Fruit fly (Drosophila melanogaster) whole organism, larva: ENCODE results near the gene CG43783.

ENCODE experiments used
- noc ChIP-seq: fragments of 200-800 bp; sonication (Bioruptor generic); optimal IDR thresholded peaks from 3 replicates; lab custom pipeline; 2019; ENCODE audit warnings: missing biosample characterization, mild to moderate bottlenecking, missing genetic modification characterization, moderate library complexity

The CG43783 gene

dm6 chr3L:8953962-8954647 is at the start of gene CG43783, which contains the start of gene orb2:
Gene CG43783 (minus strand): TSS chr3L:8954272.
Gene orb2 (minus strand): TSS chr3L:8954463.
- TF ChIP-seq noc (tag; lab: Kevin White, UChicago), result no peak

- TF ChIP-seq noc (tag; lab: Kevin White, UChicago), result no peak
Observed at dm6 chr3L:9003369-9003768, 49.3 kb upstream of the CG43783 start.

- no peak for TF ChIP-seq noc (tag; lab: Kevin White, UChicago)
Observed at dm6 chr3L:9002527-9002926, 48.5 kb upstream of the CG43783 start.

dm6 chr3L:8997686-8998239 is 43.7 kb upstream of the CG43783 start, which contains the start of the genes smg and CG5087:
Gene smg (minus strand): TSS chr3L:8997989.
Gene CG5087 (plus strand): TSS chr3L:8998184.
- peak; percentile 31 for TF ChIP-seq noc (tag; lab: Kevin White, UChicago)

- no peak for TF ChIP-seq noc (tag; lab: Kevin White, UChicago)
Observed at dm6 chr3L:8996899-8997685, 43.0 kb upstream of the CG43783 start.

dm6 chr3L:8996173-8996767 is 42.2 kb upstream of the CG43783 start:
- peak; percentile 83 for TF ChIP-seq noc (tag; lab: Kevin White, UChicago)

dm6 chr3L:8990128-8990527 is 36.1 kb upstream of the CG43783 start, which contains the start of gene CG5280:
Gene CG5280 (minus strand): TSS chr3L:8990228.
- no peak for TF ChIP-seq noc (tag; lab: Kevin White, UChicago)

dm6 chr3L:8986582-8986981 is 32.5 kb upstream of the CG43783 start, which contains the start of gene CG5068:
Gene CG5068 (plus strand): TSS chr3L:8986710.
- no peak for TF ChIP-seq noc (tag; lab: Kevin White, UChicago)

dm6 chr3L:8985848-8986320 is 31.8 kb upstream of the CG43783 start, which contains the start of gene Galk:
Gene Galk (minus strand): TSS chr3L:8986091.
- TF ChIP-seq noc (tag; lab: Kevin White, UChicago), result peak; percentile 79

dm6 chr3L:8985132-8985847 is 31.2 kb upstream of the CG43783 start:
- no peak for TF ChIP-seq noc (tag; lab: Kevin White, UChicago)

- no peak for TF ChIP-seq noc (tag; lab: Kevin White, UChicago)
Observed at dm6 chr3L:8982044-8982443, 28.0 kb upstream of the CG43783 start.

dm6 chr3L:8981495-8981894 is 27.4 kb upstream of the CG43783 start, which contains the start of gene CG13314:
Gene CG13314 (plus strand): TSS chr3L:8981795.
- TF ChIP-seq noc (tag; lab: Kevin White, UChicago), result no peak

- TF ChIP-seq noc (tag; lab: Kevin White, UChicago), result no peak
Observed at dm6 chr3L:8979780-8980179, 25.7 kb upstream of the CG43783 start, which contains the start of gene CG5644. Gene CG5644 (minus strand): TSS chr3L:8979880.

- TF ChIP-seq noc (tag; lab: Kevin White, UChicago), result no peak
Observed at dm6 chr3L:8978678-8979413, 24.8 kb upstream of the CG43783 start.
